Fruit fly (Drosophila melanogaster) whole organism, embryonic: Measurements from ENCODE around the gene CG5021.

Source experiments
- BEAF-32 ChIP-seq: fragments of 200-800 bp; sonication (Bioruptor generic); optimal IDR thresholded peaks from 3 replicates; lab custom pipeline; 2017; ENCODE audit warnings: missing biosample characterization, missing genetic modification characterization, mild to moderate bottlenecking, moderate library complexity, missing genetic modification reagents
- CG12744 ChIP-seq: fragments of 200-800 bp; sonication (Bioruptor generic); optimal IDR thresholded peaks from 2 replicates; lab custom pipeline; 2016; ENCODE audit warnings: missing biosample characterization, missing genetic modification characterization
- CG12769 ChIP-seq: fragments of 200-800 bp; sonication (Bioruptor generic); optimal IDR thresholded peaks from 2 replicates; lab custom pipeline; 2019; ENCODE audit warnings: missing biosample characterization, mild to moderate bottlenecking, missing genetic modification characterization, moderate library complexity
- CG13287 ChIP-seq: fragments of 200-800 bp; sonication (Bioruptor generic); IDR thresholded peaks from 2 replicates; pipeline ENCODE4 v1.3.6; 2022; ENCODE audit warnings: missing biosample characterization, missing genetic modification characterization; ENCODE audit not compliant: partially characterized antibody
- CG15011 ChIP-seq: fragments of 200-800 bp; sonication (Bioruptor generic); optimal IDR thresholded peaks from 3 replicates; lab custom pipeline; 2018; ENCODE audit warnings: missing biosample characterization, mild to moderate bottlenecking, missing genetic modification characterization
- CG1792 ChIP-seq: fragments of 200-800 bp; sonication (Bioruptor generic); optimal IDR thresholded peaks from 2 replicates; lab custom pipeline; 2016; ENCODE audit warnings: missing biosample characterization, missing genetic modification characterization
- CG1832 ChIP-seq: fragments of 200-800 bp; sonication (Bioruptor generic); optimal IDR thresholded peaks from 2 replicates; lab custom pipeline; 2017; ENCODE audit warnings: missing biosample characterization, mild to moderate bottlenecking, missing genetic modification characterization, inconsistent platforms
- CG2199 ChIP-seq: fragments of 200-800 bp; sonication (Bioruptor generic); IDR thresholded peaks from 3 replicates; pipeline ENCODE4 v1.3.6; 2022; ENCODE audit warnings: missing biosample characterization, missing genetic modification characterization
- CG2678 ChIP-seq: fragments of 200-800 bp; sonication (Bioruptor generic); optimal IDR thresholded peaks from 3 replicates; lab custom pipeline; 2019; ENCODE audit warnings: missing biosample characterization, mild to moderate bottlenecking, missing genetic modification characterization, moderate library complexity
- CG32767 ChIP-seq: fragments of 200-800 bp; sonication (Bioruptor generic); IDR thresholded peaks from 2 replicates; pipeline ENCODE4 v1.3.6; 2022; ENCODE audit warnings: missing biosample characterization, missing genetic modification characterization
- CG34224 ChIP-seq: fragments of 200-800 bp; sonication (Bioruptor generic); IDR thresholded peaks from 3 replicates; pipeline ENCODE4 v1.3.6; 2022; ENCODE audit warnings: missing biosample characterization, missing genetic modification characterization; ENCODE audit not compliant: partially characterized antibody
- CG3838 ChIP-seq: fragments of 200-800 bp; sonication (Bioruptor generic); optimal IDR thresholded peaks from 3 replicates; lab custom pipeline; 2016; ENCODE audit warnings: missing biosample characterization, missing genetic modification characterization
- CG3847 ChIP-seq: fragments of 200-800 bp; sonication (Bioruptor generic); IDR thresholded peaks from 2 replicates; pipeline ENCODE4 v1.3.6; 2022; ENCODE audit warnings: missing biosample characterization, missing genetic modification characterization
- CG4404 ChIP-seq: fragments of 200-800 bp; sonication (Bioruptor generic); IDR thresholded peaks from 2 replicates; pipeline ENCODE4 v1.3.6; 2022; ENCODE audit warnings: missing biosample characterization, missing genetic modification characterization
- CG4854 ChIP-seq: fragments of 200-800 bp; sonication (Bioruptor generic); optimal IDR thresholded peaks from 2 replicates; lab custom pipeline; 2016; ENCODE audit warnings: missing biosample characterization, missing genetic modification characterization, inconsistent platforms
- CG5953 ChIP-seq: fragments of 200-800 bp; sonication (Bioruptor generic); IDR thresholded peaks from 2 replicates; pipeline ENCODE4 v1.3.6; 2022; ENCODE audit warnings: missing biosample characterization, missing genetic modification characterization
- CG7745 ChIP-seq: fragments of 200-800 bp; sonication (Bioruptor generic); optimal IDR thresholded peaks from 2 replicates; lab custom pipeline; 2018; ENCODE audit warnings: missing biosample characterization, mild to moderate bottlenecking, missing genetic modification characterization, moderate library complexity
- CG8478 ChIP-seq: fragments of >200 bp; optimal IDR thresholded peaks from 2 replicates; lab custom pipeline; 2018
- CG8765 ChIP-seq: fragments of 200-800 bp; sonication (Bioruptor generic); IDR thresholded peaks from 2 replicates; pipeline ENCODE4 v1.3.6; 2022; ENCODE audit warnings: missing biosample characterization, missing genetic modification characterization
- CG9437 ChIP-seq: fragments of 200-800 bp; sonication (Bioruptor generic); optimal IDR thresholded peaks from 2 replicates; lab custom pipeline; 2018; ENCODE audit warnings: missing biosample characterization, mild to moderate bottlenecking, missing genetic modification characterization
- CG9727 ChIP-seq: fragments of 200-800 bp; sonication (Bioruptor generic); optimal IDR thresholded peaks from 3 replicates; lab custom pipeline; 2017; ENCODE audit warnings: missing biosample characterization, mild to moderate bottlenecking, missing genetic modification characterization
- Deaf1 ChIP-seq: fragments of 200-800 bp; optimal IDR thresholded peaks from 3 replicates; lab custom pipeline; 2019; ENCODE audit warnings: missing biosample characterization, mild to moderate bottlenecking, missing genetic modification characterization, moderate library complexity
- HLH4C ChIP-seq: fragments of 200-800 bp; sonication (Bioruptor generic); IDR thresholded peaks from 3 replicates; pipeline ENCODE4 v1.3.6; 2022; ENCODE audit warnings: missing biosample characterization, missing genetic modification characterization; ENCODE audit not compliant: partially characterized antibody
- HLHmδ ChIP-seq: fragments of 200-800 bp; sonication (Bioruptor generic); optimal IDR thresholded peaks from 2 replicates; lab custom pipeline; 2018; ENCODE audit warnings: missing biosample characterization, mild to moderate bottlenecking, missing genetic modification characterization, moderate library complexity
- Hr3 ChIP-seq: fragments of 200-800 bp; sonication (Bioruptor generic); optimal IDR thresholded peaks from 3 replicates; lab custom pipeline; 2016; ENCODE audit warnings: missing biosample characterization, missing genetic modification characterization
- Jarid2 ChIP-seq: fragments of 200-800 bp; sonication (Bioruptor generic); optimal IDR thresholded peaks from 3 replicates; lab custom pipeline; 2017; ENCODE audit warnings: mild to moderate bottlenecking, missing biosample characterization, missing genetic modification reagents, missing genetic modification characterization
- Med ChIP-seq: fragments of 200-800 bp; sonication (Bioruptor generic); peaks from one replicate; lab custom pipeline; 2016; ENCODE audit warnings: missing biosample characterization, missing genetic modification characterization, mild to moderate bottlenecking, inconsistent platforms, moderate library complexity
- Nf-YA ChIP-seq: fragments of 200-800 bp; sonication (Bioruptor generic); IDR thresholded peaks from 2 replicates; pipeline ENCODE4 v1.3.6; 2022; ENCODE audit warnings: missing biosample characterization, missing genetic modification characterization
- Stat92E ChIP-seq, 3 experiments: fragments of >200 bp in 2 of 3; fragments of 200-800 bp in 1 of 3; sonication (Bioruptor generic) in 1 of 3; optimal IDR thresholded peaks; 2 replicates each; lab custom pipeline; 2017 to 2019; ENCODE audit warnings: missing biosample characterization in 3 of 3, missing genetic modification characterization in 3 of 3, mild to moderate bottlenecking in 1 of 3, moderate library complexity in 1 of 3
- Taf1 ChIP-seq: fragments of 200-800 bp; sonication (Bioruptor generic); IDR thresholded peaks from 2 replicates; pipeline ENCODE4 v1.3.6; 2022; ENCODE audit warnings: missing biosample characterization, missing genetic modification characterization
- abd-A ChIP-seq: fragments of 200-800 bp; sonication (Bioruptor generic); optimal IDR thresholded peaks from 3 replicates; lab custom pipeline; 2019; ENCODE audit warnings: missing biosample characterization, mild to moderate bottlenecking, missing genetic modification characterization, moderate library complexity
- bowl ChIP-seq: fragments of 200-800 bp; sonication (Bioruptor generic); IDR thresholded peaks from 2 replicates; pipeline ENCODE4 v1.3.6; 2022; ENCODE audit warnings: missing biosample characterization, missing genetic modification characterization
- caup ChIP-seq: fragments of 200-800 bp; sonication (Bioruptor generic); optimal IDR thresholded peaks from 3 replicates; lab custom pipeline; 2017; ENCODE audit warnings: missing biosample characterization, mild to moderate bottlenecking, missing genetic modification characterization, moderate library complexity; ENCODE audit not compliant: severe bottlenecking
- dati ChIP-seq: fragments of 200-800 bp; sonication (Bioruptor generic); IDR thresholded peaks from 2 replicates; pipeline ENCODE4 v1.3.6; 2022; ENCODE audit warnings: missing biosample characterization, missing genetic modification characterization
- grn ChIP-seq: fragments of 200-800 bp; sonication (Bioruptor generic); optimal IDR thresholded peaks from 3 replicates; lab custom pipeline; 2017; ENCODE audit warnings: missing biosample characterization, missing genetic modification characterization
- jing ChIP-seq: fragments of 200-800 bp; sonication (Bioruptor generic); optimal IDR thresholded peaks from 2 replicates; lab custom pipeline; 2018; ENCODE audit warnings: missing biosample characterization, mild to moderate bottlenecking, missing genetic modification characterization
- kah ChIP-seq: fragments of 200-800 bp; sonication (Bioruptor generic); optimal IDR thresholded peaks from 2 replicates; lab custom pipeline; 2018; ENCODE audit warnings: missing biosample characterization, mild to moderate bottlenecking, missing genetic modification characterization
- oc ChIP-seq: fragments of 200-800 bp; sonication (Bioruptor generic); optimal IDR thresholded peaks from 2 replicates; lab custom pipeline; 2018; ENCODE audit warnings: missing biosample characterization, mild to moderate bottlenecking, missing genetic modification characterization, moderate library complexity
- pfk ChIP-seq: fragments of 200-800 bp; sonication (Bioruptor generic); optimal IDR thresholded peaks from 2 replicates; lab custom pipeline; 2018; ENCODE audit warnings: missing biosample characterization, mild to moderate bottlenecking, missing genetic modification characterization, moderate library complexity
- rib ChIP-seq: fragments of 200-800 bp; sonication (Bioruptor generic); IDR thresholded peaks from 2 replicates; pipeline ENCODE4 v1.3.6; 2022; ENCODE audit warnings: missing biosample characterization, missing genetic modification characterization
- schlank ChIP-seq: fragments of 200-800 bp; sonication (Bioruptor generic); optimal IDR thresholded peaks from 2 replicates; lab custom pipeline; 2018; ENCODE audit warnings: missing biosample characterization, mild to moderate bottlenecking, missing genetic modification characterization
- sens ChIP-seq: fragments of 200-800 bp; sonication (Bioruptor generic); peaks from one replicate; lab custom pipeline; 2016; ENCODE audit warnings: missing biosample characterization, missing genetic modification characterization
- sr ChIP-seq: fragments of 200-800 bp; sonication (Bioruptor generic); IDR thresholded peaks from 3 replicates; pipeline ENCODE4 v1.3.6; 2022; ENCODE audit warnings: missing biosample characterization, missing genetic modification characterization
- sug ChIP-seq: fragments of 200-800 bp; optimal IDR thresholded peaks from 2 replicates; lab custom pipeline; 2019; ENCODE audit warnings: missing biosample characterization, mild to moderate bottlenecking, missing genetic modification characterization, moderate library complexity
- twi ChIP-seq: fragments of 200-800 bp; optimal IDR thresholded peaks from 2 replicates; lab custom pipeline; 2019; ENCODE audit warnings: missing biosample characterization, mild to moderate bottlenecking, missing genetic modification characterization, moderate library complexity
- vfl ChIP-seq: fragments of 200-800 bp; sonication (Bioruptor generic); optimal IDR thresholded peaks from 2 replicates; lab custom pipeline; 2016; ENCODE audit warnings: missing biosample characterization, missing genetic modification characterization
- vnd ChIP-seq: fragments of 200-800 bp; sonication (Bioruptor generic); IDR thresholded peaks from 3 replicates; pipeline ENCODE4 v1.3.6; 2022; ENCODE audit warnings: missing biosample characterization, missing genetic modification characterization; ENCODE audit not compliant: partially characterized antibody

Gene CG5021

dm6 chr3L:9004788-9005246 lies 38.2 kb downstream of the CG5021 start, which contains the start of gene Doc3 (continued):
- TF ChIP-seq oc (tag; lab: Kevin White, UChicago) (peak; percentile 59), sug (peak; percentile 96), HLHmδ (GFP tag; lab: Kevin White, UChicago) (peak; percentile 38), CG8478 (lab: Kevin White, UChicago) (peak; percentile 25), CG2678 (tag; lab: Kevin White, UChicago) (no peak), Med (GFP tag; lab: Kevin White, UChicago) (peak; percentile 67), CG3847 (GFP tag; lab: Robert Waterston, UW) (no peak), Nf-YA (GFP tag; lab: Robert Waterston, UW) (peak; percentile 98), CG9727 (no peak), Deaf1 (peak; percentile 53), CG12769 (tag; lab: Kevin White, UChicago) (peak; percentile 79), CG9437 (peak; percentile 27), pfk (GFP tag; lab: Kevin White, UChicago) (peak; percentile 27), CG13287 (peak; percentile 37; the same call in 1 of the 2 replicates), Jarid2 (GFP tag; lab: Kevin White, UChicago) (peak; percentile 44), CG15011 (no peak), vnd (peak; percentile 50; the same call in 1 of the 3 replicates), CG32767 (GFP tag; lab: Robert Waterston, UW) (peak; percentile 38; the same call in 1 of the 2 replicates), CG34224 (GFP tag; lab: Robert Waterston, UW) (0 out of 3 replicates have a peak, but pooled peaks have one; percentile 17), Stat92E (GFP tag; optimal IDR thresholded peaks at IDR 0.05; lab: Kevin White, UChicago) (peak in 1 of 3 experiments; percentile 97), sens (GFP tag; lab: Kevin White, UChicago) (peak; percentile 69), CG5953 (GFP tag; lab: Robert Waterston, UW) (no peak), rib (GFP tag; lab: Robert Waterston, UW) (0 out of 2 replicates have a peak, but pooled peaks have one; percentile 36), abd-A (tag; lab: Kevin White, UChicago) (peak; percentile 28), kah (peak; percentile 28), CG2199 (GFP tag; lab: Robert Waterston, UW) (peak; percentile 29; the same call in 1 of the 3 replicates), CG8765 (GFP tag; lab: Robert Waterston, UW) (no peak), CG7745 (no peak), twi (peak; percentile 66), grn (GFP tag; lab: Kevin White, UChicago) (peak; percentile 75), sr (GFP tag; lab: Robert Waterston, UW) (peak; percentile 65; the same call in 1 of the 3 replicates), BEAF-32 (GFP tag; lab: Kevin White, UChicago) (no peak)

- TF ChIP-seq CG1792 (GFP tag; lab: Kevin White, UChicago) (no peak), Hr3 (no peak)
Observed at dm6 chr3L:9009738-9010137, 43.1 kb downstream of the CG5021 start, which contains the start of gene CG5194. CG5194 (minus strand) TSS chr3L:9009838.

dm6 chr3L:9011485-9012389 lies 45.1 kb downstream of the CG5021 start:
- TF ChIP-seq Taf1 (no peak), HLH4C (GFP tag; lab: Robert Waterston, UW) (no peak), CG4854 (no peak), caup (peak; percentile 4), vfl (peak; percentile 4), CG4404 (GFP tag; lab: Robert Waterston, UW) (peak; percentile 93), dati (GFP tag; lab: Robert Waterston, UW) (no peak), CG1832 (GFP tag; lab: Kevin White, UChicago) (no peak), jing (GFP tag; lab: Kevin White, UChicago) (peak; percentile 53), bowl (GFP tag; lab: Robert Waterston, UW) (peak; percentile 38; the same call in 1 of the 2 replicates), schlank (tag; lab: Kevin White, UChicago) (no peak), CG12744 (GFP tag; lab: Kevin White, UChicago) (peak; percentile 12), CG3838 (no peak)
